Fruit fly (Drosophila melanogaster) whole organism, embryonic: Measurements from ENCODE around the gene CG15602.

Experiments used
- BEAF-32 ChIP-seq: fragments of 200-800 bp; sonication (Bioruptor generic); optimal IDR thresholded peaks from 3 replicates; lab custom pipeline; 2017; ENCODE audit warnings: missing biosample characterization, missing genetic modification characterization, mild to moderate bottlenecking, moderate library complexity, missing genetic modification reagents
- Bgb ChIP-seq: fragments of 200-800 bp; sonication (Bioruptor generic); IDR thresholded peaks from 2 replicates; pipeline ENCODE4 v1.3.6; 2022; ENCODE audit warnings: missing biosample characterization, missing genetic modification characterization; ENCODE audit not compliant: partially characterized antibody
- Blimp-1 ChIP-seq: fragments of 200-800 bp; sonication (Bioruptor generic); optimal IDR thresholded peaks from 3 replicates; lab custom pipeline; 2018; ENCODE audit warnings: missing biosample characterization, missing genetic modification characterization, mild to moderate bottlenecking, moderate library complexity, missing genetic modification reagents
- CG10462 ChIP-seq: fragments of 200-800 bp; sonication (Bioruptor generic); optimal IDR thresholded peaks from 2 replicates; lab custom pipeline; 2016; ENCODE audit warnings: missing biosample characterization, missing genetic modification characterization
- CG10979 ChIP-seq: fragments of 200-800 bp; sonication (Bioruptor generic); optimal IDR thresholded peaks from 2 replicates; lab custom pipeline; 2018; ENCODE audit warnings: missing biosample characterization, mild to moderate bottlenecking, missing genetic modification characterization, moderate library complexity
- CG12659 ChIP-seq: fragments of 200-800 bp; sonication (Bioruptor generic); optimal IDR thresholded peaks from 3 replicates; lab custom pipeline; 2017; ENCODE audit warnings: mild to moderate bottlenecking, missing biosample characterization, missing genetic modification reagents, missing genetic modification characterization
- CG13287 ChIP-seq: fragments of 200-800 bp; sonication (Bioruptor generic); IDR thresholded peaks from 2 replicates; pipeline ENCODE4 v1.3.6; 2022; ENCODE audit warnings: missing biosample characterization, missing genetic modification characterization; ENCODE audit not compliant: partially characterized antibody
- CG14710 ChIP-seq: fragments of 200-800 bp; sonication (Bioruptor generic); optimal IDR thresholded peaks from 3 replicates; lab custom pipeline; 2019; ENCODE audit warnings: missing biosample characterization, mild to moderate bottlenecking, missing genetic modification characterization, moderate library complexity
- CG1603 ChIP-seq: fragments of 200-800 bp; sonication (Bioruptor generic); optimal IDR thresholded peaks from 2 replicates; lab custom pipeline; 2019; ENCODE audit warnings: missing biosample characterization, mild to moderate bottlenecking, missing genetic modification characterization, moderate library complexity
- CG17829 ChIP-seq: fragments of 200-800 bp; optimal IDR thresholded peaks from 2 replicates; lab custom pipeline; 2019; ENCODE audit warnings: missing biosample characterization, mild to moderate bottlenecking, missing genetic modification characterization, moderate library complexity
- CG2116 ChIP-seq: fragments of 200-800 bp; sonication (Bioruptor generic); optimal IDR thresholded peaks from 3 replicates; lab custom pipeline; 2018; ENCODE audit warnings: missing biosample characterization, mild to moderate bottlenecking, missing genetic modification characterization
- CG2712 ChIP-seq: fragments of 200-800 bp; optimal IDR thresholded peaks from 3 replicates; lab custom pipeline; 2019; ENCODE audit warnings: missing biosample characterization, mild to moderate bottlenecking, missing genetic modification characterization, moderate library complexity
- CG3407 ChIP-seq: fragments of 200-800 bp; sonication (Bioruptor generic); optimal IDR thresholded peaks from 2 replicates; lab custom pipeline; 2018; ENCODE audit warnings: missing biosample characterization, mild to moderate bottlenecking, missing genetic modification characterization
- CG3838 ChIP-seq: fragments of 200-800 bp; sonication (Bioruptor generic); optimal IDR thresholded peaks from 3 replicates; lab custom pipeline; 2016; ENCODE audit warnings: missing biosample characterization, missing genetic modification characterization
- CG4617 ChIP-seq: fragments of 200-800 bp; sonication (Bioruptor generic); optimal IDR thresholded peaks from 3 replicates; lab custom pipeline; 2016; ENCODE audit warnings: missing biosample characterization, missing genetic modification characterization, borderline replicate concordance
- CG8388 ChIP-seq: fragments of 200-800 bp; sonication (Bioruptor generic); optimal IDR thresholded peaks from 2 replicates; lab custom pipeline; 2019; ENCODE audit warnings: missing biosample characterization, mild to moderate bottlenecking, missing genetic modification characterization, moderate library complexity
- CG9797 ChIP-seq: fragments of 200-800 bp; sonication (Bioruptor generic); optimal IDR thresholded peaks from 3 replicates; lab custom pipeline; 2018; ENCODE audit warnings: missing biosample characterization, mild to moderate bottlenecking, missing genetic modification characterization
- CrebB ChIP-seq: fragments of 200-800 bp; sonication (Bioruptor generic); optimal IDR thresholded peaks from 3 replicates; lab custom pipeline; 2018; ENCODE audit warnings: missing biosample characterization, mild to moderate bottlenecking, missing genetic modification characterization
- Doc3 ChIP-seq: fragments of 200-800 bp; sonication (Bioruptor generic); IDR thresholded peaks from 3 replicates; pipeline ENCODE4 v1.3.6; 2022; ENCODE audit warnings: missing biosample characterization, missing genetic modification characterization; ENCODE audit not compliant: partially characterized antibody
- Dp ChIP-seq: fragments of 200-800 bp; sonication (Bioruptor generic); optimal IDR thresholded peaks from 2 replicates; lab custom pipeline; 2018; ENCODE audit warnings: missing biosample characterization, mild to moderate bottlenecking, missing genetic modification characterization, moderate library complexity
- Dref ChIP-seq: fragments of 200-800 bp; sonication (Bioruptor generic); IDR thresholded peaks from 2 replicates; pipeline ENCODE4 v1.3.6; 2022; ENCODE audit warnings: missing biosample characterization, missing genetic modification characterization
- E2f2 ChIP-seq: fragments of 200-800 bp; sonication (Bioruptor generic); IDR thresholded peaks from 2 replicates; pipeline ENCODE4 v1.3.6; 2022; ENCODE audit warnings: missing biosample characterization, missing genetic modification characterization
- Ets97D ChIP-seq: fragments of 200-800 bp; sonication (Bioruptor generic); optimal IDR thresholded peaks from 3 replicates; lab custom pipeline; 2016; ENCODE audit warnings: missing biosample characterization, missing genetic modification characterization
- HLH4C ChIP-seq: fragments of 200-800 bp; sonication (Bioruptor generic); IDR thresholded peaks from 3 replicates; pipeline ENCODE4 v1.3.6; 2022; ENCODE audit warnings: missing biosample characterization, missing genetic modification characterization; ENCODE audit not compliant: partially characterized antibody
- HmgZ ChIP-seq: fragments of 200-800 bp; sonication (Bioruptor generic); optimal IDR thresholded peaks from 2 replicates; lab custom pipeline; 2018; ENCODE audit warnings: missing biosample characterization, mild to moderate bottlenecking, missing genetic modification characterization
- Lhr ChIP-seq: fragments of 200-800 bp; sonication (Bioruptor generic); optimal IDR thresholded peaks from 3 replicates; lab custom pipeline; 2017; ENCODE audit warnings: mild to moderate bottlenecking, missing biosample characterization, missing genetic modification reagents, missing genetic modification characterization
- Lim3 ChIP-seq: fragments of 200-800 bp; sonication (Bioruptor generic); IDR thresholded peaks from 2 replicates; pipeline ENCODE4 v1.3.6; 2022; ENCODE audit warnings: missing biosample characterization, missing genetic modification characterization
- MBD-R2 ChIP-seq: fragments of 200-800 bp; sonication (Bioruptor generic); IDR thresholded peaks from 2 replicates; pipeline ENCODE4 v1.3.6; 2022; ENCODE audit warnings: missing biosample characterization, missing genetic modification characterization
- MESR4 ChIP-seq: fragments of 200-800 bp; sonication (Bioruptor generic); optimal IDR thresholded peaks from 2 replicates; lab custom pipeline; 2018; ENCODE audit warnings: missing biosample characterization, mild to moderate bottlenecking, missing genetic modification characterization, moderate library complexity
- Med ChIP-seq: fragments of 200-800 bp; sonication (Bioruptor generic); peaks from one replicate; lab custom pipeline; 2016; ENCODE audit warnings: missing biosample characterization, missing genetic modification characterization, mild to moderate bottlenecking, inconsistent platforms, moderate library complexity
- Pdp1 ChIP-seq, 2 experiments: fragments of 200-800 bp; sonication (Bioruptor generic); optimal IDR thresholded peaks; 3 replicates each; lab custom pipeline; 2016; ENCODE audit warnings: missing biosample characterization in 2 of 2, missing genetic modification characterization in 2 of 2, mild to moderate bottlenecking in 1 of 2, moderate library complexity in 1 of 2
- Spps ChIP-seq: fragments of 200-800 bp; sonication (Bioruptor generic); optimal IDR thresholded peaks from 2 replicates; lab custom pipeline; 2018; ENCODE audit warnings: missing biosample characterization, mild to moderate bottlenecking, missing genetic modification characterization
- Sry-δ ChIP-seq: fragments of 200-800 bp; sonication (Bioruptor generic); optimal IDR thresholded peaks from 2 replicates; lab custom pipeline; 2016; ENCODE audit warnings: missing biosample characterization, missing genetic modification characterization
- YL-1 ChIP-seq: fragments of 200-800 bp; sonication (Bioruptor generic); optimal IDR thresholded peaks from 3 replicates; lab custom pipeline; 2017; ENCODE audit warnings: missing biosample characterization, mild to moderate bottlenecking, missing genetic modification characterization
- chm ChIP-seq: fragments of 200-800 bp; sonication (Bioruptor generic); IDR thresholded peaks from 2 replicates; pipeline ENCODE4 v1.3.6; 2022; ENCODE audit warnings: missing biosample characterization, missing genetic modification characterization
- crp ChIP-seq, 2 experiments: fragments of 200-800 bp; sonication (Bioruptor generic); optimal IDR thresholded peaks; 2 replicates in 1 of 2; 3 replicates in 1 of 2; lab custom pipeline; 2017; ENCODE audit warnings: missing biosample characterization in 2 of 2, missing genetic modification characterization in 2 of 2, mild to moderate bottlenecking in 1 of 2, moderate library complexity in 1 of 2
- ham ChIP-seq: fragments of 200-800 bp; sonication (Bioruptor generic); IDR thresholded peaks from 2 replicates; pipeline ENCODE4 v1.3.6; 2022; ENCODE audit warnings: missing biosample characterization, missing genetic modification characterization
- pzg ChIP-seq: fragments of 200-800 bp; sonication (Bioruptor generic); optimal IDR thresholded peaks from 3 replicates; lab custom pipeline; 2018; ENCODE audit warnings: missing biosample characterization, mild to moderate bottlenecking, missing genetic modification characterization, moderate library complexity
- sens ChIP-seq: fragments of 200-800 bp; sonication (Bioruptor generic); peaks from one replicate; lab custom pipeline; 2016; ENCODE audit warnings: missing biosample characterization, missing genetic modification characterization
- stwl ChIP-seq: fragments of 200-800 bp; sonication (Bioruptor generic); optimal IDR thresholded peaks from 3 replicates; lab custom pipeline; 2018; ENCODE audit warnings: missing biosample characterization, mild to moderate bottlenecking, missing genetic modification characterization, moderate library complexity
- trem ChIP-seq: fragments of 200-800 bp; optimal IDR thresholded peaks from 3 replicates; lab custom pipeline; 2019; ENCODE audit warnings: missing biosample characterization, mild to moderate bottlenecking, missing genetic modification characterization, moderate library complexity
- unc-4 ChIP-seq: fragments of 200-800 bp; sonication (Bioruptor generic); IDR thresholded peaks from 2 replicates; pipeline ENCODE4 v1.3.6; 2022; ENCODE audit warnings: missing biosample characterization, missing genetic modification characterization; ENCODE audit not compliant: partially characterized antibody
- vfl ChIP-seq: fragments of 200-800 bp; sonication (Bioruptor generic); optimal IDR thresholded peaks from 2 replicates; lab custom pipeline; 2016; ENCODE audit warnings: missing biosample characterization, missing genetic modification characterization

Gene CG15602

dm6 chrX:15849021-15849420 lies 49.8 kb downstream of the CG15602 start, which contains the start of gene sun (continued):
- TF ChIP-seq CG14710 (tag; lab: Kevin White, UChicago) (peak; percentile 23), Spps (tag; lab: Kevin White, UChicago) (no peak), CrebB (tag; lab: Kevin White, UChicago) (no peak), chm (GFP tag; lab: Robert Waterston, UW) (no peak), sens (peak; percentile 66), CG12659 (GFP tag; lab: Kevin White, UChicago) (peak; percentile 65), CG2116 (peak; percentile 20), CG10462 (no peak), stwl (tag; lab: Kevin White, UChicago) (peak; percentile 56), E2f2 (0 out of 2 replicates have a peak, but pooled peaks have one; percentile 38), ham (GFP tag; lab: Robert Waterston, UW) (no peak), MBD-R2 (GFP tag; lab: Robert Waterston, UW) (peak; percentile 37; the same call in 1 of the 2 replicates), Lhr (GFP tag; lab: Kevin White, UChicago) (peak; percentile 10), trem (tag; lab: Kevin White, UChicago) (no peak), Ets97D (GFP tag; lab: Kevin White, UChicago) (peak; percentile 67), CG3407 (no peak), MESR4 (GFP tag; lab: Kevin White, UChicago) (peak; percentile 87), CG4617 (peak; percentile 55), CG8388 (GFP tag; lab: Kevin White, UChicago) (no peak), Dp (GFP tag; lab: Kevin White, UChicago) (peak; percentile 49), Med (GFP tag; lab: Kevin White, UChicago) (peak; percentile 82), YL-1 (GFP tag; lab: Kevin White, UChicago) (peak; percentile 73), unc-4 (GFP tag; lab: Robert Waterston, UW) (peak; percentile 35; the same call in 1 of the 2 replicates), BEAF-32 (peak; percentile 51), Sry-δ (GFP tag; lab: Kevin White, UChicago) (peak; percentile 29), CG3838 (GFP tag; lab: Kevin White, UChicago) (no peak), CG2712 (tag; lab: Kevin White, UChicago) (peak; percentile 16), Lim3 (GFP tag; lab: Robert Waterston, UW) (no peak), CG17829 (peak; percentile 18), CG1603 (tag; lab: Kevin White, UChicago) (peak; percentile 99), Blimp-1 (no peak), vfl (GFP tag; lab: Kevin White, UChicago) (no peak), CG10979 (no peak), crp (GFP tag; optimal IDR thresholded peaks at IDR 0.05; lab: Kevin White, UChicago) (peak in 1 of 2 experiments; percentile 50), Bgb (peak; percentile 38; the same call in 1 of the 2 replicates), pzg (GFP tag; lab: Kevin White, UChicago) (peak; percentile 79), HLH4C (0 out of 3 replicates have a peak, but pooled peaks have one; percentile 32), Pdp1 (GFP tag; optimal IDR thresholded peaks at IDR 0.05; lab: Kevin White, UChicago) (peak in 1 of 2 experiments; percentile 99), HmgZ (no peak), Doc3 (0 out of 3 replicates have a peak, but pooled peaks have one; percentile 37), CG9797 (GFP tag; lab: Kevin White, UChicago) (peak; percentile 69), CG13287 (GFP tag; lab: Robert Waterston, UW) (peak; percentile 46; the same call in 1 of the 2 replicates), Dref (peak; percentile 60)
